Fruit fly (Drosophila melanogaster) whole organism, adult: ENCODE data around the gene CG33169.

Experiments used
- CG11617 ChIP-seq: fragments of 200-800 bp; sonication (Bioruptor generic); optimal IDR thresholded peaks from 2 replicates; lab custom pipeline; 2017; ENCODE audit warnings: mild to moderate bottlenecking, missing biosample characterization, missing genetic modification reagents, missing genetic modification characterization
- CG12768 ChIP-seq: fragments of 200-800 bp; sonication (Bioruptor generic); optimal IDR thresholded peaks from 2 replicates; lab custom pipeline; 2017; ENCODE audit warnings: missing biosample characterization, missing genetic modification characterization, mild to moderate bottlenecking, moderate library complexity, missing genetic modification reagents
- CG14711 ChIP-seq: fragments of 200-800 bp; sonication (Bioruptor generic); optimal IDR thresholded peaks from 2 replicates; lab custom pipeline; 2018; ENCODE audit warnings: missing biosample characterization, mild to moderate bottlenecking, missing genetic modification characterization, moderate library complexity
- CG1620 ChIP-seq: fragments of 200-800 bp; sonication (Bioruptor generic); optimal IDR thresholded peaks from 2 replicates; lab custom pipeline; 2016; ENCODE audit warnings: missing biosample characterization, missing genetic modification characterization
- CG33017 ChIP-seq: fragments of 200-800 bp; sonication (Bioruptor generic); optimal IDR thresholded peaks from 2 replicates; lab custom pipeline; 2018; ENCODE audit warnings: missing biosample characterization, mild to moderate bottlenecking, missing genetic modification characterization, moderate library complexity
- CG5204 ChIP-seq: fragments of 200-800 bp; sonication (Bioruptor generic); optimal IDR thresholded peaks from 2 replicates; lab custom pipeline; 2016; ENCODE audit warnings: missing biosample characterization, missing genetic modification characterization
- CG7045 ChIP-seq: fragments of 200-800 bp; sonication (Bioruptor generic); optimal IDR thresholded peaks from 2 replicates; lab custom pipeline; 2017; ENCODE audit warnings: missing biosample characterization, mild to moderate bottlenecking, missing genetic modification characterization
- CG7101 ChIP-seq: fragments of 200-800 bp; sonication (Bioruptor generic); optimal IDR thresholded peaks from 2 replicates; lab custom pipeline; 2018; ENCODE audit warnings: missing biosample characterization, mild to moderate bottlenecking, missing genetic modification characterization, moderate library complexity
- Clk ChIP-seq: fragments of 200-800 bp; sonication (Bioruptor generic); optimal IDR thresholded peaks from 2 replicates; lab custom pipeline; 2017; ENCODE audit warnings: missing biosample characterization, missing genetic modification characterization
- Crg-1 ChIP-seq: fragments of 200-800 bp; sonication (Bioruptor generic); optimal IDR thresholded peaks from 2 replicates; lab custom pipeline; 2016; ENCODE audit warnings: missing biosample characterization, missing genetic modification characterization
- Hr96 ChIP-seq: fragments of 200-800 bp; sonication (Bioruptor generic); optimal IDR thresholded peaks from 2 replicates; lab custom pipeline; 2016; ENCODE audit warnings: missing biosample characterization, missing genetic modification characterization
- Mnt ChIP-seq: fragments of 200-800 bp; sonication (Bioruptor generic); optimal IDR thresholded peaks from 2 replicates; lab custom pipeline; 2016; ENCODE audit warnings: missing biosample characterization, mild to moderate bottlenecking, missing genetic modification characterization
- bab1 ChIP-seq: fragments of 200-800 bp; sonication (Bioruptor generic); optimal IDR thresholded peaks from 3 replicates; lab custom pipeline; 2019; ENCODE audit warnings: missing biosample characterization, mild to moderate bottlenecking, missing genetic modification characterization, moderate library complexity
- cic ChIP-seq: fragments of 200-800 bp; sonication (Bioruptor generic); optimal IDR thresholded peaks from 2 replicates; lab custom pipeline; 2017; ENCODE audit warnings: missing biosample characterization, mild to moderate bottlenecking, missing genetic modification characterization, moderate library complexity
- cnc ChIP-seq, 2 experiments: fragments of >200 bp; optimal IDR thresholded peaks; 2 replicates each; lab custom pipeline; 2017
- kay ChIP-seq: fragments of 200-800 bp; sonication (Bioruptor generic); peaks from one replicate; lab custom pipeline; 2016; ENCODE audit warnings: missing biosample characterization, missing genetic modification characterization, borderline replicate concordance
- ovo ChIP-seq: fragments of 200-800 bp; sonication (Bioruptor generic); optimal IDR thresholded peaks from 2 replicates; lab custom pipeline; 2016; ENCODE audit warnings: missing biosample characterization, missing genetic modification characterization
- pad ChIP-seq: fragments of 200-800 bp; sonication (Bioruptor generic); optimal IDR thresholded peaks from 3 replicates; lab custom pipeline; 2017; ENCODE audit warnings: missing biosample characterization, missing genetic modification characterization, mild to moderate bottlenecking, moderate library complexity, missing genetic modification reagents
- tj ChIP-seq: fragments of 200-800 bp; sonication (Bioruptor generic); optimal IDR thresholded peaks from 3 replicates; lab custom pipeline; 2017; ENCODE audit warnings: missing biosample characterization, mild to moderate bottlenecking, missing genetic modification characterization, moderate library complexity
- toe ChIP-seq: fragments of 200-800 bp; sonication (Bioruptor generic); optimal IDR thresholded peaks from 2 replicates; lab custom pipeline; 2016; ENCODE audit warnings: missing biosample characterization, missing genetic modification characterization

CG33169 gene

DNA sequence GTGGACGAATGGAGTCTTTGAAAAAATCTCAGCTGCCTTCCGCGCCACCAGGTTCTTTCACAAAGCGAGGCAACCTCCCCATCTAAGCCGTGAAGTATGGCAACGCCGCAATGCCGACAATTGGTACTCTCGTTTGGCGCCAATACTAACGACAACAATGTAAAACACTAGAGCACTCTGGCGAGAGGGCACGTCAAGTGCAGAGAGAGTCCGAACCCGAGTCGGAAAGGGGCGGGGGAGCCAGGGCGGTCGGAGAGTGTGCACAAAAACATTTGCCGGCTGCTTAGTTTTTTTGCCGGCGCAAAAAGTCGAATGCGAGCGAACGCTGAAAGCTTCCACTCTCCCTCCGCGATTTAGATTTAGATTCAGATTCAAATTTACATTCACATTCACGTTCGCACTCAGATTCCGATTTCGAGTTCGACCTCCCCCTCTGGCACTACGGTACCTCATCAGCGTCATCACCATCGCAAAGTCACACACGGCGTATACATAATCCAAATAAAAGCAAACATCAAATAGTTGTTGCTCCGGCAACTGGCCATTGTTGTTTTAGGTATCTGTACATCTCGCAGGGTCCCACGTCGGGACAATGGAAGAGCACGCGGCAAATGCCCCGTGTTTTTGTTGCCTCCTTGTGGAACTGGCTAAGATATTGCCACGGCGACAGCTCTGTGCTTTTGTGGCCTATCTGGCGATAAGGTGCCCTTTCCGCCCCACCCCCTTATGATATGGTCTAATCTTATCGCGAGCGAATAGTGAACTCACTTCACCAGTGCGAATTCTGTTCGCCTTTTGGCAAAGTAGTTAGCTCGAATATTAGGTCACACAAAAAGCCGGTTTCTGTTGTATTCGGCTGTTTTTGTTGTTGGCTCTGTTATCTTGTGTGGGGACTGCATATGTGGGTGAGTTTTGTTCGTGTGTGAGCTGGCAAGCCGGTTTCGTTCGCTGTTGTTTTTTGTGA, 25.7 kb upstream of the CG33169 start:
- TF ChIP-seq tj (GFP tag; lab: Kevin White, UChicago), result peak; percentile 29
- peak; percentile 69 for TF ChIP-seq CG12768 (GFP tag; lab: Kevin White, UChicago)
- peak; percentile 43 for TF ChIP-seq Hr96 (GFP tag; lab: Kevin White, UChicago)
- TF ChIP-seq cnc (optimal IDR thresholded peaks at IDR 0.05; lab: Kevin White, UChicago), result no peak
- TF ChIP-seq CG11617 (GFP tag; lab: Kevin White, UChicago), result peak; percentile 4
- TF ChIP-seq pad (GFP tag; lab: Kevin White, UChicago), result peak; percentile 13
- TF ChIP-seq Mnt (GFP tag; lab: Kevin White, UChicago), result peak; percentile 23
- peak; percentile 53 for TF ChIP-seq Clk
- no peak for TF ChIP-seq CG7101 (tag; lab: Kevin White, UChicago)
- TF ChIP-seq CG5204 (GFP tag; lab: Kevin White, UChicago), result no peak
- no peak for TF ChIP-seq CG7045 (GFP tag; lab: Kevin White, UChicago)
- peak; percentile 76 for TF ChIP-seq kay (GFP tag; lab: Kevin White, UChicago)
- TF ChIP-seq Crg-1, result no peak
- peak; percentile 19 for TF ChIP-seq CG33017 (tag; lab: Kevin White, UChicago)
- TF ChIP-seq bab1 (GFP tag; lab: Kevin White, UChicago), result no peak
- peak; percentile 3 for TF ChIP-seq toe
- no peak for TF ChIP-seq CG1620 (GFP tag; lab: Kevin White, UChicago)
- peak; percentile 42 for TF ChIP-seq CG14711 (tag; lab: Kevin White, UChicago)
- peak; percentile 77 for TF ChIP-seq cic (GFP tag; lab: Kevin White, UChicago)
- TF ChIP-seq ovo (GFP tag; lab: Kevin White, UChicago), result no peak

DNA sequence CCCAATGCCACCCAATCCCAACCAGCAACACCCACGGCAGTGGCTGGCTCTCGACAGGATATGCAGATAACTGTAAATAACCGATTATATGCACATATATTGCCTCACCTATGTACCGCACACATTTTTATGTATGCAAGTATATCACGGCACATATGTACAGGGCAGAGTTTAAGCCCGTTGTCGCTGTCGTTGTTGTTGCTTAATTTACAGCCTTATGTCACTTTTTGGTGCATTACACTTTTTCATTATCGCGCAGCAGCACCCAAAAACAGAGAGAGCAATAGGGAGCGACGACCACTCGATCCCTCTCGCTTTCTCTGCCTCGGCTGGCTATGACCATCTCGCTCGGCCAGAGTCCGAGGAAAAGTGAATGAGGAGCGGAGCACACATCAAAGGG, 24.4 kb upstream of the CG33169 start:
- TF ChIP-seq Clk (no peak), cnc (optimal IDR thresholded peaks at IDR 0.05; lab: Kevin White, UChicago) (no peak)

DNA sequence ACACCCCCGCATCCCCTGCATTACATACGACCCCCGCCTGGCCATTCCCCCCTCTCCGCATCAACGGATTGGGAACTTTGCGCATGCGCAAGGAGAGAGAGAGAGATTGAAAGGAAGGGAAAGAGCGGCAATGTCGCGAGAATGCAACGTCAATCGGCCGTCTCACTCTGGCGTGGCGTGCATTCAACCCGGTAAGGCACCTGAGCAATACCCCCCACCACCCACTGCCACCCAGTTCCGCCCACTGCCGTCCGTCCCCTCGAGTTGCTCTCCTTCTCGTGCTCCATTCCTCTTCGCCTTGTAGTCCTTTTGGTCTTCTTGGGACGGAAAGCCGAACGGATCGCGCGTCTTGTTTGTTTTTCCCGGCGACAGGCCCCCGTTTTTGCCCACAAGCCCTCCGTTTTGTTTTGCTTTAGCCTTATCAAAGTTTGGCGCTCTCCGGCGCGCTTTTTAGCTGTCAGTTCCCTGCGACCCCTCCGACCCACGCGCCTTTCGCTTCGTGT, 23.9 kb upstream of the CG33169 start:
- TF ChIP-seq tj (GFP tag; lab: Kevin White, UChicago) (peak; percentile 51), cic (GFP tag; lab: Kevin White, UChicago) (peak; percentile 48), Mnt (GFP tag; lab: Kevin White, UChicago) (peak; percentile 10), pad (GFP tag; lab: Kevin White, UChicago) (peak; percentile 18), ovo (GFP tag; lab: Kevin White, UChicago) (no peak), bab1 (GFP tag; lab: Kevin White, UChicago) (no peak), Clk (peak; percentile 50), CG7045 (GFP tag; lab: Kevin White, UChicago) (peak; percentile 11)

dm6 chr3L:22843094-22843493, 20.6 kb upstream of the CG33169 start:
- no peak for TF ChIP-seq pad (GFP tag; lab: Kevin White, UChicago)
- no peak for TF ChIP-seq tj (GFP tag; lab: Kevin White, UChicago)
- TF ChIP-seq CG5204 (GFP tag; lab: Kevin White, UChicago), result no peak
- no peak for TF ChIP-seq Mnt (GFP tag; lab: Kevin White, UChicago)
- no peak for TF ChIP-seq Crg-1
- TF ChIP-seq CG7101 (tag; lab: Kevin White, UChicago), result no peak
- no peak for TF ChIP-seq kay (GFP tag; lab: Kevin White, UChicago)
- no peak for TF ChIP-seq toe
- no peak for TF ChIP-seq Hr96 (GFP tag; lab: Kevin White, UChicago)
- TF ChIP-seq cic (GFP tag; lab: Kevin White, UChicago), result no peak
- TF ChIP-seq ovo (GFP tag; lab: Kevin White, UChicago), result no peak
- no peak for TF ChIP-seq cnc (optimal IDR thresholded peaks at IDR 0.05; lab: Kevin White, UChicago)

dm6 chr3L:22847679-22848118, 16.0 kb upstream of the CG33169 start:
- no peak for TF ChIP-seq ovo (GFP tag; lab: Kevin White, UChicago)
- no peak for TF ChIP-seq CG7045 (GFP tag; lab: Kevin White, UChicago)
- no peak for TF ChIP-seq CG1620 (GFP tag; lab: Kevin White, UChicago)
- peak; percentile 11 for TF ChIP-seq CG14711 (tag; lab: Kevin White, UChicago)
- TF ChIP-seq bab1 (GFP tag; lab: Kevin White, UChicago), result peak; percentile 33
- TF ChIP-seq CG12768 (GFP tag; lab: Kevin White, UChicago), result no peak
- no peak for TF ChIP-seq pad (GFP tag; lab: Kevin White, UChicago)
- TF ChIP-seq CG11617 (GFP tag; lab: Kevin White, UChicago), result no peak
- no peak for TF ChIP-seq cnc (optimal IDR thresholded peaks at IDR 0.05; lab: Kevin White, UChicago)
- no peak for TF ChIP-seq cic (GFP tag; lab: Kevin White, UChicago)
- TF ChIP-seq tj (GFP tag; lab: Kevin White, UChicago), result no peak
- TF ChIP-seq CG7101 (tag; lab: Kevin White, UChicago), result no peak

DNA sequence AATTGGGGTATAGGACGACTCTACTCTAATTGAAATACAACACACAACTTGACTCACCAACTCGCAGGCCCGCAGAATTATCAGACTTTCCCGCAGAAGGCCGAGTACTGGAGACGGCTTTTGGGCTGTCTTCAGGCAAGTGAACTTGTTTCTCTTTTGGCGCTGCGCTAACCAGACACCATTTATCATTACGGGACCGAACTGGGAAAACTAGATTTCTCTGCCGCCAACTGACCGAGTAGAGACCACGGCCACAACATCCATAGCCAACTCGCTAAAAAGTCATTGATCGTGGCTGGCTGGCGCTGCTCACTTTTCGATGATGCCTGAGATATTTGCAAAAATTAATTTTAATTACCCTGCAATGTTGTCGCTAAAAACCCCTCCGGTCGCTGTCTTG, 14.7 kb upstream of the CG33169 start:
- TF ChIP-seq CG5204 (GFP tag; lab: Kevin White, UChicago) (no peak), cnc (optimal IDR thresholded peaks at IDR 0.05; lab: Kevin White, UChicago) (no peak), pad (GFP tag; lab: Kevin White, UChicago) (no peak), tj (GFP tag; lab: Kevin White, UChicago) (no peak), Clk (no peak), CG7101 (tag; lab: Kevin White, UChicago) (no peak), Crg-1 (no peak), kay (GFP tag; lab: Kevin White, UChicago) (no peak), CG11617 (GFP tag; lab: Kevin White, UChicago) (no peak), ovo (GFP tag; lab: Kevin White, UChicago) (no peak), cic (GFP tag; lab: Kevin White, UChicago) (no peak), Hr96 (GFP tag; lab: Kevin White, UChicago) (no peak), CG33017 (tag; lab: Kevin White, UChicago) (no peak), toe (no peak), CG12768 (GFP tag; lab: Kevin White, UChicago) (no peak), CG1620 (GFP tag; lab: Kevin White, UChicago) (no peak), CG14711 (tag; lab: Kevin White, UChicago) (no peak), bab1 (GFP tag; lab: Kevin White, UChicago) (no peak), CG7045 (GFP tag; lab: Kevin White, UChicago) (no peak)
